Fruit fly (Drosophila melanogaster): ENCODE results near the gene CG7457.

The CG7457 gene

DNA sequence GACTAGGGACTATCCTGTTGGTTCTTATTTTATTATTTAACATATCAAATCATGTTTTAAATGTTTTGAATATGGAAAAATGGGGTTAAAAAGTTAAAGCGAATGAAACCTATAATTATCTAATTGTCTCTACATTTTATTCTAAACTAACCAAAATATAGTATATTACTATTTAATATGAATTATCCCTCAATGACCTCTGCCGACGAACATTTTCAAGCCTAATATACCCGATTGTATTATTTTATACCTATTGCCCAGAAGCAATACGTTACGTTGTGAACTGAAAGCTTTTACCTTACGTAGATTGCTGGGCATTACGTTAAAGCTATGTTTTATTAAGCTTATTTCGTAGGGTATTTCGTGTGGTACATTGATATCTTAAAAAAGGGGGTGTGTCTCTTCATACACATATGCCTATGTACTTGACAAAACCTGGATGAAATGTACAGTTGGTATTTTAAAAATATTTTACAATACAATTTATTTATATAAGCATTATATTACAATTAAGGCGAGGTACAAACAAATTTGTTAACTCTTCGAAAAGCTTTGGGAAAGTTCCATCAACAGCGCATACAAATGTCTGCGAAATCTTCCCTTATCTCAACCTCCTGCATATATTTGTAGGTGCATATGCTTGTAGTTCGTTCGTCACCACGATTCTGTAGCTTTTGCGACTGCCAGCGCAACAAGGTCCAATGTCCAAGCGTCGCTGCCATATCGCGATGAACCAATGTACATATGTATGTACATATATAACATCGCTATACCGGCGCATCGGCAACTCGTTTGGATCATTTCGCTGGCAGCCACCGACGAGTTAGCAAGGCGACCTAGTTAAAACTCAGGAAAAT is 7.5 kb downstream of the CG7457 start, which contains the start of gene Mcad:
Gene Mcad, plus strand, starts transcription at position 790 of the 857 bp plus-strand sequence.
- peak; percentile 84 for TF ChIP-seq onecut (GFP tag; IDR thresholded peaks at IDR 0.05)
- TF ChIP-seq HLH54F (GFP tag; optimal IDR thresholded peaks at IDR 0.05), result peak; percentile 65
- no peak for TF ChIP-seq Hr39 (optimal IDR thresholded peaks at IDR 0.05)
- TF ChIP-seq gsb-n (tag; optimal IDR thresholded peaks at IDR 0.05), result peak; percentile 37
- no peak; the same call in 1 of the 2 replicates for TF ChIP-seq CG16779 (GFP tag; IDR thresholded peaks at IDR 0.05)
- peak; percentile 91 for TF ChIP-seq klu (GFP tag; IDR thresholded peaks at IDR 0.05)
- TF ChIP-seq CG17328 (GFP tag; IDR thresholded peaks at IDR 0.05), result peak; percentile 73
- TF ChIP-seq tin (GFP tag; optimal IDR thresholded peaks at IDR 0.05), result peak; percentile 95
- TF ChIP-seq kah (GFP tag; optimal IDR thresholded peaks at IDR 0.05), result peak; percentile 98
- peak; percentile 33 for TF ChIP-seq Sry-δ (GFP tag; optimal IDR thresholded peaks at IDR 0.05)
- no peak for TF ChIP-seq yki (optimal IDR thresholded peaks at IDR 0.05)
- TF ChIP-seq BtbVII (GFP tag; optimal IDR thresholded peaks at IDR 0.05), result peak; percentile 95
- peak; percentile 95 for TF ChIP-seq CG7839 (tag; optimal IDR thresholded peaks at IDR 0.05)
- TF ChIP-seq gfzf (GFP tag; optimal IDR thresholded peaks at IDR 0.05), result no peak
- TF ChIP-seq sc (optimal IDR thresholded peaks at IDR 0.05), result no peak
- peak; percentile 48 for TF ChIP-seq sc (GFP tag; optimal IDR thresholded peaks at IDR 0.05)
- TF ChIP-seq Camta (GFP tag; optimal IDR thresholded peaks at IDR 0.05), result peak; percentile 57
- no peak for TF ChIP-seq Dll (GFP tag; IDR thresholded peaks at IDR 0.05; ENCODE audit: partially characterized antibody)
- TF ChIP-seq D (optimal IDR thresholded peaks at IDR 0.05), result no peak
- peak; percentile 93 for TF ChIP-seq D (GFP tag; optimal IDR thresholded peaks at IDR 0.05)
- TF ChIP-seq bab2 (GFP tag; optimal IDR thresholded peaks at IDR 0.05), result peak; percentile 82
- TF ChIP-seq bbx (GFP tag; IDR thresholded peaks at IDR 0.05; ENCODE audit: partially characterized antibody), result no peak
- TF ChIP-seq Hmx (GFP tag; optimal IDR thresholded peaks at IDR 0.05), result peak; percentile 80
- TF ChIP-seq Awh (GFP tag; IDR thresholded peaks at IDR 0.05), result peak; percentile 61
- TF ChIP-seq Doc3 (GFP tag; IDR thresholded peaks at IDR 0.05; ENCODE audit: partially characterized antibody), result no peak
- TF ChIP-seq CG15514 (GFP tag; optimal IDR thresholded peaks at IDR 0.05), result peak; percentile 90
- peak; percentile 53 for TF ChIP-seq Mad (GFP tag; optimal IDR thresholded peaks at IDR 0.05)
- peak; percentile 75 for TF ChIP-seq CG2875 (GFP tag; optimal IDR thresholded peaks at IDR 0.05)
- TF ChIP-seq CG11696 (GFP tag; IDR thresholded peaks at IDR 0.05), result peak; percentile 16; the same call in 1 of the 2 replicates
- peak; percentile 91 for TF ChIP-seq Vsx1 (GFP tag; optimal IDR thresholded peaks at IDR 0.05)
- TF ChIP-seq CG13624 (GFP tag; optimal IDR thresholded peaks at IDR 0.05), result peak; percentile 86
- TF ChIP-seq schlank (tag; optimal IDR thresholded peaks at IDR 0.05), result peak; percentile 67
- TF ChIP-seq gce (GFP tag; IDR thresholded peaks at IDR 0.05), result peak; percentile 69; the same call in 2 of the 3 replicates
- peak; percentile 84 for TF ChIP-seq CG11560 (tag; IDR thresholded peaks at IDR 0.05)
- no peak for TF ChIP-seq HmgD (GFP tag; optimal IDR thresholded peaks at IDR 0.05)
- TF ChIP-seq Mrtf (GFP tag; IDR thresholded peaks at IDR 0.05), result peak; percentile 84
- peak; percentile 25 for TF ChIP-seq fu2 (GFP tag; optimal IDR thresholded peaks at IDR 0.05)
- peak; percentile 15; the same call in 1 of the 2 replicates for TF ChIP-seq CG10321 (GFP tag; IDR thresholded peaks at IDR 0.05)
- TF ChIP-seq ase (GFP tag; IDR thresholded peaks at IDR 0.05), result peak; percentile 91
- peak; percentile 34 for TF ChIP-seq CG1647 (GFP tag; optimal IDR thresholded peaks at IDR 0.05)
- TF ChIP-seq Ada2b (GFP tag; IDR thresholded peaks at IDR 0.05), result peak; percentile 95
- peak; percentile 72 for TF ChIP-seq HmgZ (tag; optimal IDR thresholded peaks at IDR 0.05)
- peak; percentile 85 for TF ChIP-seq CG8359 (GFP tag; optimal IDR thresholded peaks at IDR 0.05; ENCODE audit: borderline replicate concordance)
- TF ChIP-seq Ssrp (tag; optimal IDR thresholded peaks at IDR 0.05), result peak; percentile 76
- TF ChIP-seq row (GFP tag; IDR thresholded peaks at IDR 0.05), result peak; percentile 98
- TF ChIP-seq Oli (tag; optimal IDR thresholded peaks at IDR 0.05), result peak; percentile 87
- no peak for TF ChIP-seq CG16813 (GFP tag; IDR thresholded peaks at IDR 0.05; ENCODE audit: partially characterized antibody)
- TF ChIP-seq vvl (GFP tag; IDR thresholded peaks at IDR 0.05), result peak; percentile 79
- no peak for TF ChIP-seq Opbp (GFP tag; IDR thresholded peaks at IDR 0.05; ENCODE audit: partially characterized antibody)
- TF ChIP-seq CG6254 (GFP tag; optimal IDR thresholded peaks at IDR 0.05), result peak; percentile 84
